Fruit fly (Drosophila melanogaster) whole organism, wandering third instar larva: ENCODE results near the gene CG8300.

Experiments used
- Rel ChIP-seq, 2 experiments: fragments of 200-800 bp; sonication (Bioruptor generic) in 1 of 2; optimal IDR thresholded peaks; 2 replicates in 1 of 2; 3 replicates in 1 of 2; lab custom pipeline; 2016 to 2019; ENCODE audit warnings: mild to moderate bottlenecking in 2 of 2, missing biosample characterization in 2 of 2, missing genetic modification characterization in 2 of 2, moderate library complexity in 1 of 2
- pan ChIP-seq: fragments of >200 bp; optimal IDR thresholded peaks from 2 replicates; lab custom pipeline; 2017
- psq ChIP-seq: fragments of 200-800 bp; sonication (Bioruptor generic); optimal IDR thresholded peaks from 3 replicates; lab custom pipeline; 2017; ENCODE audit warnings: missing biosample characterization, mild to moderate bottlenecking, missing genetic modification characterization, moderate library complexity
- sv ChIP-seq: fragments of 200-800 bp; sonication (Bioruptor generic); optimal IDR thresholded peaks from 3 replicates; lab custom pipeline; 2016; ENCODE audit warnings: missing biosample characterization, missing genetic modification characterization
- usp ChIP-seq: fragments of >200 bp; optimal IDR thresholded peaks from 2 replicates; lab custom pipeline; 2017; ENCODE audit warnings: missing biosample characterization, missing genetic modification characterization

DNA sequence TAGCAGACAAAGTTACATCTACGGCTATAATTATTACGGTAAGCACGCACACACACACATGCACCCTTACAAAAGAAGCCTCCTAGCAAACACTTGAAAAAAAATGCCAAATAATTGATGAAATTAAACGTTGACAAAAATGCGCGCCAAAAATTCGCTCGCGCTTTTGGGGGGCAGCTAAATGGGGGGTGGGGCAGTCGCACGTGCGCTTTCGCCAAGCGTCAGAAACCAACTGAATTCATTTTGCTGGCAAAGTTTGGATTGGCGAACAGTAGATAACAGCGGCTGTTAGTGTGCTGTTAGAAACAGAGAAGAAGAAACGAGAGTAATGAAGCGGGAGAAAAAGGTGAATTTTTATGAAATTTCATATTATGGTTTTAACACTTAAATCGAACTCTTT, 38.9 kb upstream of the CG8300 start, which contains the start of gene CG12541:
- TF ChIP-seq usp (GFP tag; lab: Kevin White, UChicago) (no peak), pan (lab: Kevin White, UChicago) (no peak), sv (GFP tag; lab: Kevin White, UChicago) (no peak), Rel (GFP tag; optimal IDR thresholded peaks at IDR 0.05; lab: Kevin White, UChicago) (no peak), Rel (tag; optimal IDR thresholded peaks at IDR 0.05; lab: Kevin White, UChicago) (no peak), psq (GFP tag; lab: Kevin White, UChicago) (no peak)
